Worm (Caenorhabditis elegans) whole organism, mixed stage, embryonic: Measurements from ENCODE around the gene K09A11.1.

Experiments used
- ces-1 ChIP-seq: fragments of 150-350 bp; optimal IDR thresholded peaks from 2 replicates; lab custom pipeline; 2014; ENCODE audit warnings: missing biosample characterization, missing genetic modification reagents, missing genetic modification characterization
- cnd-1 ChIP-seq: fragments of 200-800 bp; sonication (Bioruptor generic); optimal IDR thresholded peaks from 2 replicates; lab custom pipeline; 2018; ENCODE audit warnings: mild to moderate bottlenecking, missing genetic modification characterization, missing compliant biosample characterization
- elt-1 ChIP-seq: sonication (generic microtip); optimal IDR thresholded peaks from 2 replicates; lab custom pipeline; 2017; ENCODE audit warnings: missing genetic modification characterization, mild to moderate bottlenecking, missing compliant biosample characterization, antibody characterized with exemption, moderate library complexity, borderline replicate concordance; ENCODE audit not compliant: insufficient read depth
- elt-3 ChIP-seq: fragments of 150-350 bp; optimal IDR thresholded peaks from 2 replicates; lab custom pipeline; 2014; ENCODE audit warnings: missing biosample characterization, missing genetic modification characterization
- lin-13 ChIP-seq: fragments of 150-350 bp; optimal IDR thresholded peaks from 2 replicates; lab custom pipeline; 2014; ENCODE audit warnings: missing biosample characterization, missing genetic modification characterization
- mab-5 ChIP-seq: fragments of 150-350 bp; optimal IDR thresholded peaks from 2 replicates; lab custom pipeline; 2014; ENCODE audit warnings: missing biosample characterization, missing genetic modification characterization
- mls-2 ChIP-seq: sonication (generic microtip); optimal IDR thresholded peaks from 2 replicates; lab custom pipeline; 2016; ENCODE audit warnings: mild to moderate bottlenecking, missing genetic modification characterization, moderate library complexity, missing compliant biosample characterization
- nhr-237 ChIP-seq: fragments of 150-350 bp; optimal IDR thresholded peaks from 2 replicates; lab custom pipeline; 2014; ENCODE audit warnings: missing biosample characterization, missing genetic modification characterization
- nhr-76 ChIP-seq: sonication (generic microtip); optimal IDR thresholded peaks from 2 replicates; lab custom pipeline; 2017; ENCODE audit warnings: missing biosample characterization, missing genetic modification characterization
- pha-4 ChIP-seq: fragments of 150-350 bp; optimal IDR thresholded peaks from 2 replicates; lab custom pipeline; 2018; ENCODE audit warnings: missing biosample characterization, missing genetic modification reagents, missing genetic modification characterization
- snpc-4 ChIP-seq: fragments of 150-350 bp; optimal IDR thresholded peaks from 2 replicates; lab custom pipeline; 2014; ENCODE audit warnings: missing biosample characterization, missing genetic modification characterization
- unc-39 ChIP-seq: fragments of 150-350 bp; optimal IDR thresholded peaks from 2 replicates; lab custom pipeline; 2014; ENCODE audit warnings: missing biosample characterization, missing genetic modification characterization
- unc-62 ChIP-seq: fragments of 150-350 bp; optimal IDR thresholded peaks from 2 replicates; lab custom pipeline; 2014; ENCODE audit warnings: missing biosample characterization, missing genetic modification reagents, missing genetic modification characterization

- TF ChIP-seq unc-39 (tag; lab: Kevin White, UChicago): no peak
- TF ChIP-seq lin-13 (tag; lab: Kevin White, UChicago): no peak
- no peak for TF ChIP-seq mab-5 (tag; lab: Kevin White, UChicago)
- no peak for TF ChIP-seq elt-3 (tag; lab: Kevin White, UChicago)
- no peak for TF ChIP-seq pha-4 (tag; lab: Kevin White, UChicago)
- no peak for TF ChIP-seq nhr-237 (tag; lab: Kevin White, UChicago)
- no peak for TF ChIP-seq nhr-76 (tag; lab: Kevin White, UChicago)
- TF ChIP-seq snpc-4 (tag; lab: Kevin White, UChicago): no peak
- TF ChIP-seq unc-62 (GFP tag; lab: Kevin White, UChicago): no peak
- no peak for TF ChIP-seq cnd-1
- TF ChIP-seq mls-2 (tag; lab: Kevin White, UChicago): no peak
- TF ChIP-seq elt-1 (tag; lab: Kevin White, UChicago): no peak
- no peak for TF ChIP-seq ces-1 (GFP tag; lab: Kevin White, UChicago)
Measured at ce11 chrX:13257577-13257976, 4.7 kb upstream of the K09A11.1 start, which contains the start of gene K08H2.10.
